Worm (Caenorhabditis elegans): Measurements from ENCODE around the gene tag-297.
A peak's percentile ranks its signal among the peaks of the same experiment; 100 is the strongest.

Gene tag-297

ce11 chrII:14605479-14605878 is 22.0 kb upstream of the tag-297 start, which contains the start of gene F19H8.2 (continued):
- TF ChIP-seq nhr-237 (tag; optimal IDR thresholded peaks at IDR 0.05) = no peak

ce11 chrII:14606172-14606571 is 21.3 kb upstream of the tag-297 start, which contains the start of gene arl-3:
Gene arl-3 (plus strand): TSS chrII:14606472.
- TF ChIP-seq aha-1 (tag) = no peak
- TF ChIP-seq ceh-20 (GFP tag; IDR thresholded peaks at IDR 0.05) = no peak
- TF ChIP-seq skn-1 (tag; optimal IDR thresholded peaks at IDR 0.05) = no peak
- TF ChIP-seq lir-3 (tag; optimal IDR thresholded peaks at IDR 0.05) = no peak
- TF ChIP-seq ceh-32 (tag; optimal IDR thresholded peaks at IDR 0.05; ENCODE audit: poor library complexity) = no peak
- no peak for TF ChIP-seq nhr-41 (GFP tag; IDR thresholded peaks at IDR 0.05)

ce11 chrII:14608508-14608907 is 18.9 kb upstream of the tag-297 start:
- TF ChIP-seq ama-1 (optimal IDR thresholded peaks at IDR 0.05) (peak; percentile 79), pha-4 (GFP tag; IDR thresholded peaks at IDR 0.05) (no peak), pha-4 (tag; optimal IDR thresholded peaks at IDR 0.05) (no peak), mdl-1 (tag; optimal IDR thresholded peaks at IDR 0.05) (no peak), madf-9 (GFP tag; conservative IDR thresholded peaks at IDR 0.05) (no peak), aha-1 (tag) (peak; percentile 86), T20F7.1 (GFP tag; optimal IDR thresholded peaks at IDR 0.05) (no peak), rbr-2 (tag; optimal IDR thresholded peaks at IDR 0.05) (no peak), lin-38 (GFP tag; IDR thresholded peaks at IDR 0.05) (no peak), D1046.2 (GFP tag; IDR thresholded peaks at IDR 0.05) (no peak), nhr-42 (GFP tag; IDR thresholded peaks at IDR 0.05) (0 out of 2 replicates have a peak, but pooled peaks have one; percentile 55), nhr-6 (tag; optimal IDR thresholded peaks at IDR 0.05) (peak; percentile 6), unc-62 (GFP tag; optimal IDR thresholded peaks at IDR 0.05 in 1 of 2) (peak in 1 of 2 experiments; percentile 50), unc-62 (tag; optimal IDR thresholded peaks at IDR 0.05) (no peak), egl-27 (tag; optimal IDR thresholded peaks at IDR 0.05) (no peak), R02D3.7 (tag; optimal IDR thresholded peaks at IDR 0.05) (no peak), lim-7 (GFP tag; IDR thresholded peaks at IDR 0.05) (no peak), nhr-28 (tag; optimal IDR thresholded peaks at IDR 0.05) (no peak), nhr-11 (tag; optimal IDR thresholded peaks at IDR 0.05) (no peak), ceh-20 (GFP tag; IDR thresholded peaks at IDR 0.05) (no peak)

ce11 chrII:14609297-14609937 is 18.0 kb upstream of the tag-297 start:
- TF ChIP-seq T26A8.4 (GFP tag; IDR thresholded peaks at IDR 0.05) (0 out of 2 replicates have a peak, but pooled peaks have one; percentile 18), dmd-8 (GFP tag; IDR thresholded peaks at IDR 0.05) (0 out of 2 replicates have a peak, but pooled peaks have one; percentile 35), nhr-10 (tag; optimal IDR thresholded peaks at IDR 0.05) (no peak), daf-8 (GFP tag; IDR thresholded peaks at IDR 0.05) (no peak), madf-5 (GFP tag; IDR thresholded peaks at IDR 0.05) (0 out of 4 replicates have a peak, but pooled peaks of 1 of the 2 experiments have one; percentile 54), aha-1 (tag) (peak; percentile 96), ama-1 (optimal IDR thresholded peaks at IDR 0.05) (peak; percentile 66)

ce11 chrII:14610492-14611142 is 16.8 kb upstream of the tag-297 start:
- TF ChIP-seq ama-1 (optimal IDR thresholded peaks at IDR 0.05) = peak; percentile 91
- TF ChIP-seq hif-1 (tag; optimal IDR thresholded peaks at IDR 0.05) = no peak
- no peak for TF ChIP-seq ceh-62 (tag; optimal IDR thresholded peaks at IDR 0.05)
- no peak for TF ChIP-seq nhr-41 (GFP tag; IDR thresholded peaks at IDR 0.05)
- no peak for TF ChIP-seq ceh-28 (tag; optimal IDR thresholded peaks at IDR 0.05)
- TF ChIP-seq lsy-2 (tag; optimal IDR thresholded peaks at IDR 0.05) = peak in 1 of 2 experiments; percentile 28
- TF ChIP-seq set-16 (GFP tag; IDR thresholded peaks at IDR 0.05) = no peak
- TF ChIP-seq nhr-6 (tag; optimal IDR thresholded peaks at IDR 0.05) = peak; percentile 54
- TF ChIP-seq daf-12 (tag; optimal IDR thresholded peaks at IDR 0.05) = no peak
- TF ChIP-seq mep-1 (tag; optimal IDR thresholded peaks at IDR 0.05) = peak; percentile 43
- TF ChIP-seq aha-1 (tag) = peak; percentile 77
- TF ChIP-seq spr-3 (GFP tag; optimal IDR thresholded peaks at IDR 0.05) = no peak
- peak; percentile 29 for TF ChIP-seq nhr-77 (tag; optimal IDR thresholded peaks at IDR 0.05)

Measured in whole organism, L4 larva.